Worm (Caenorhabditis elegans): ENCODE results near the gene ced-8.

ce11 chrX:8426160-8426712 is 9.5 kb upstream of the ced-8 start:
- no peak for TF ChIP-seq aly-2 (tag; optimal IDR thresholded peaks at IDR 0.05)
- TF ChIP-seq hif-1 (tag; optimal IDR thresholded peaks at IDR 0.05) = no peak
- no peak for TF ChIP-seq madf-9 (GFP tag; conservative IDR thresholded peaks at IDR 0.05)
- no peak for TF ChIP-seq nhr-11 (tag; optimal IDR thresholded peaks at IDR 0.05)
- no peak for TF ChIP-seq nhr-237 (tag; optimal IDR thresholded peaks at IDR 0.05)
- no peak for TF ChIP-seq skn-1 (tag; optimal IDR thresholded peaks at IDR 0.05)
- no peak for TF ChIP-seq pha-4 (GFP tag; IDR thresholded peaks at IDR 0.05)
- TF ChIP-seq pha-4 (tag; optimal IDR thresholded peaks at IDR 0.05) = no peak
- no peak for TF ChIP-seq nhr-77 (tag; optimal IDR thresholded peaks at IDR 0.05)
- TF ChIP-seq unc-130 (GFP tag; optimal IDR thresholded peaks at IDR 0.05) = no peak
- TF ChIP-seq ztf-11 (tag; optimal IDR thresholded peaks at IDR 0.05) = no peak
- no peak for TF ChIP-seq nhr-28 (tag; optimal IDR thresholded peaks at IDR 0.05)
- TF ChIP-seq mdl-1 (tag; optimal IDR thresholded peaks at IDR 0.05) = no peak
- TF ChIP-seq daf-16 (GFP tag; optimal IDR thresholded peaks at IDR 0.05) = no peak
- TF ChIP-seq daf-16 (tag; optimal IDR thresholded peaks at IDR 0.05) = no peak
- no peak for TF ChIP-seq unc-39 (tag; optimal IDR thresholded peaks at IDR 0.05)

Data from whole organism, L4 larva.